Worm (Caenorhabditis elegans) whole organism, L4/young adult: ENCODE measurements around the gene msrp-5.

Experiments used
- W03F9.2 ChIP-seq: fragments of 150-350 bp; optimal IDR thresholded peaks from 2 replicates; lab custom pipeline; 2014; ENCODE audit warnings: missing biosample characterization, missing genetic modification characterization
- dao-5 ChIP-seq: sonication (generic microtip); optimal IDR thresholded peaks from 2 replicates; lab custom pipeline; 2016; ENCODE audit warnings: missing genotype, missing genetic modification characterization, moderate library complexity, missing compliant biosample characterization
- him-1 ChIP-seq: sonication (generic microtip); optimal IDR thresholded peaks from 2 replicates; lab custom pipeline; 2016; ENCODE audit warnings: missing genotype, missing genetic modification reagents, missing genetic modification characterization, missing compliant biosample characterization

DNA sequence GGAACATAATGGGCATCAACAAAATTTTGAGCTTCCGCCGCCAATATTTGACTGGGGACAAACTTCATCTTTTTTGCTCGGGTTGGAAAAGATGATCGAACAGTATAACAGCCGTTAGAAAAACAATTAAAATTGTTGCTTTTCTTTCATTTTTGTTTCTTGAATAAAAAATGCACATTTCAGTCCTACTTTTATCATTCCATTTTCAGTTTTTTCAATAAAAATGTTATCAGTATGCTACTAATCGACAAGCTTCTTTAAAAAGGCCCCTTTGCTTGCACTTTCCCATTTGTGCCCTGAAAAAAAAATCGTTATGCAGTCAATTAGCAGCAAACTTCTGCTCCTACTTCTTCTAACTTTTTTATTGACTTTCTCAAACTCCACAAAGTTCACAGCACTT, 25.0 kb downstream of the msrp-5 start, which contains the start of gene F22E5.7:
- TF ChIP-seq him-1, result no peak
- TF ChIP-seq W03F9.2, result no peak
- TF ChIP-seq dao-5 (tag; lab: Kevin White, UChicago), result no peak
